Fruit fly (Drosophila melanogaster) whole organism, wandering third instar larva: ENCODE data around the gene CG42680.

Source experiments
- Dif ChIP-seq: fragments of 200-275, 200-300 bp; sonication (Bioruptor generic); optimal IDR thresholded peaks from 2 replicates; lab custom pipeline; 2018; ENCODE audit warnings: missing biosample characterization, missing genetic modification characterization; ENCODE audit not compliant: partially characterized antibody
- GATAd ChIP-seq: sonication (Bioruptor generic); optimal IDR thresholded peaks from 2 replicates; lab custom pipeline; 2016; ENCODE audit warnings: missing biosample characterization, missing genetic modification characterization
- HLH106 ChIP-seq: fragments of 200-800 bp; optimal IDR thresholded peaks from 3 replicates; lab custom pipeline; 2019; ENCODE audit warnings: missing biosample characterization, mild to moderate bottlenecking, missing genetic modification characterization, moderate library complexity
- Hnf4 ChIP-seq: fragments of 200-800 bp; sonication (Bioruptor generic); optimal IDR thresholded peaks from 2 replicates; lab custom pipeline; 2016; ENCODE audit warnings: missing biosample characterization, mild to moderate bottlenecking, missing genetic modification characterization
- Hr78 ChIP-seq: fragments of >200 bp; optimal IDR thresholded peaks from 2 replicates; lab custom pipeline; 2017; ENCODE audit warnings: missing biosample characterization, missing genetic modification characterization
- N ChIP-seq: fragments of >200 bp; optimal IDR thresholded peaks from 2 replicates; lab custom pipeline; 2018; ENCODE audit warnings: missing biosample characterization, missing external identifiers, missing genetic modification characterization
- Sp1 ChIP-seq: fragments of 200-800 bp; sonication (Bioruptor generic); optimal IDR thresholded peaks from 3 replicates; lab custom pipeline; 2019; ENCODE audit warnings: missing biosample characterization, mild to moderate bottlenecking, missing genetic modification characterization, moderate library complexity
- br ChIP-seq: fragments of 200-800 bp; sonication (Bioruptor generic); optimal IDR thresholded peaks from 2 replicates; lab custom pipeline; 2016; ENCODE audit warnings: missing biosample characterization, missing genetic modification characterization
- brk ChIP-seq: fragments of 200-800 bp; sonication (Bioruptor generic); optimal IDR thresholded peaks from 2 replicates; lab custom pipeline; 2016; ENCODE audit warnings: missing biosample characterization, mild to moderate bottlenecking, missing genetic modification characterization
- ey ChIP-seq: fragments of 200-800 bp; sonication (Bioruptor generic); optimal IDR thresholded peaks from 2 replicates; lab custom pipeline; 2016; ENCODE audit warnings: missing biosample characterization, missing genetic modification characterization
- h ChIP-seq: fragments of 200-800 bp; sonication (Bioruptor generic); optimal IDR thresholded peaks from 3 replicates; lab custom pipeline; 2016; ENCODE audit warnings: missing biosample characterization, mild to moderate bottlenecking, missing genetic modification characterization
- pan ChIP-seq: fragments of >200 bp; optimal IDR thresholded peaks from 2 replicates; lab custom pipeline; 2017
- usp ChIP-seq: fragments of >200 bp; optimal IDR thresholded peaks from 2 replicates; lab custom pipeline; 2017; ENCODE audit warnings: missing biosample characterization, missing genetic modification characterization

DNA sequence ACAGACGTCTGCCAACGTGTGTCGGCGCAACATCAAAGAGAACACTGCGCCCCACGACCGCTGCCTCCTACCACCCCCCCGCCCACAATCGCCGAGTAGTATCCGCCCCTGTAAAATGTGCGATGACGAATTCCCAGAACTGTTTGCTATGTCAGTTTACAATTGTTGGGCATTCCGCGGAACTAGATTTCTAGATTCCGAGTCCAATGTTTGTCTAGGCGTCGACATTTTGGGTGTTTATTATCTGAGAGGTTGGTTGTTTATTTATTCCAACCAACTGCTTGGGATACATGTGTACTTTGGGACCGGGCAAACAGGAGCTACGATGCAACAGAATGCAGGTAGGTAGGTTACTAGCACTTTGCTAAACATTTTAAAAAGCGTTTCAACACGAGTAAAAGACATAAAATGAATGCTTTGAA lies 42.7 kb downstream of the CG42680 start:
- TF ChIP-seq usp (GFP tag; lab: Kevin White, UChicago) (no peak), GATAd (GFP tag; lab: Kevin White, UChicago) (no peak), Hr78 (GFP tag; lab: Kevin White, UChicago) (no peak), Hnf4 (GFP tag; lab: Kevin White, UChicago) (no peak), Sp1 (GFP tag; lab: Kevin White, UChicago) (no peak), Dif (GFP tag; lab: Kevin White, UChicago) (no peak), ey (GFP tag; lab: Kevin White, UChicago) (no peak), h (no peak), br (GFP tag; lab: Kevin White, UChicago) (no peak), pan (no peak), brk (no peak), N (GFP tag; lab: Kevin White, UChicago) (no peak), HLH106 (no peak)
